Fruit fly (Drosophila melanogaster) whole organism, embryonic: ENCODE measurements around the gene CG14657.

Source experiments
- Adf1 ChIP-seq: fragments of 200-800 bp; sonication (Bioruptor generic); IDR thresholded peaks from 2 replicates; pipeline ENCODE4 v1.3.6; 2022; ENCODE audit warnings: missing biosample characterization, missing genetic modification characterization
- Antp ChIP-seq: fragments of 200-800 bp; sonication (Bioruptor generic); optimal IDR thresholded peaks from 3 replicates; lab custom pipeline; 2016; ENCODE audit warnings: missing biosample characterization, missing genetic modification characterization
- Bgb ChIP-seq: fragments of 200-800 bp; sonication (Bioruptor generic); IDR thresholded peaks from 2 replicates; pipeline ENCODE4 v1.3.6; 2022; ENCODE audit warnings: missing biosample characterization, missing genetic modification characterization; ENCODE audit not compliant: partially characterized antibody
- CG10654 ChIP-seq: fragments of 200-800 bp; sonication (Bioruptor generic); optimal IDR thresholded peaks from 2 replicates; lab custom pipeline; 2016; ENCODE audit warnings: missing biosample characterization, missing genetic modification characterization
- CG11085 ChIP-seq: fragments of 200-800 bp; sonication (Bioruptor generic); IDR thresholded peaks from 2 replicates; pipeline ENCODE4 v1.3.6; 2022; ENCODE audit warnings: missing biosample characterization, missing genetic modification characterization
- CG14014 ChIP-seq: fragments of 200-800 bp; sonication (Bioruptor generic); IDR thresholded peaks from 2 replicates; pipeline ENCODE4 v1.3.6; 2022; ENCODE audit warnings: missing biosample characterization, missing genetic modification characterization
- CG17829 ChIP-seq: fragments of 200-800 bp; optimal IDR thresholded peaks from 2 replicates; lab custom pipeline; 2019; ENCODE audit warnings: missing biosample characterization, mild to moderate bottlenecking, missing genetic modification characterization, moderate library complexity
- CG18011 ChIP-seq: fragments of 200-800 bp; sonication (Bioruptor generic); optimal IDR thresholded peaks from 2 replicates; lab custom pipeline; 2017; ENCODE audit warnings: missing biosample characterization, missing genetic modification characterization, mild to moderate bottlenecking, moderate library complexity, missing genotype
- CG2199 ChIP-seq: fragments of 200-800 bp; sonication (Bioruptor generic); IDR thresholded peaks from 3 replicates; pipeline ENCODE4 v1.3.6; 2022; ENCODE audit warnings: missing biosample characterization, missing genetic modification characterization
- CG3065 ChIP-seq: fragments of 200-800 bp; sonication (Bioruptor generic); optimal IDR thresholded peaks from 2 replicates; lab custom pipeline; 2016; ENCODE audit warnings: missing biosample characterization, missing genetic modification characterization
- CG31365 ChIP-seq: fragments of 200-800 bp; sonication (Bioruptor generic); optimal IDR thresholded peaks from 2 replicates; lab custom pipeline; 2018; ENCODE audit warnings: missing biosample characterization, mild to moderate bottlenecking, missing genetic modification characterization
- CG3281 ChIP-seq: fragments of 200-800 bp; sonication (Bioruptor generic); optimal IDR thresholded peaks from 3 replicates; lab custom pipeline; 2017; ENCODE audit warnings: missing biosample characterization, mild to moderate bottlenecking, missing genetic modification characterization
- CG4820 ChIP-seq: fragments of 200-800 bp; sonication (Bioruptor generic); optimal IDR thresholded peaks from 3 replicates; lab custom pipeline; 2016; ENCODE audit warnings: missing biosample characterization, missing genetic modification characterization
- CG6254 ChIP-seq: fragments of 200-800 bp; sonication (Bioruptor generic); optimal IDR thresholded peaks from 3 replicates; lab custom pipeline; 2017; ENCODE audit warnings: mild to moderate bottlenecking, missing biosample characterization, missing genetic modification reagents, missing genetic modification characterization
- CG6791 ChIP-seq: fragments of 200-800 bp; sonication (Bioruptor generic); IDR thresholded peaks from 3 replicates; pipeline ENCODE4 v1.3.6; 2022; ENCODE audit warnings: missing biosample characterization, missing genetic modification characterization; ENCODE audit not compliant: partially characterized antibody
- CG7556 ChIP-seq: fragments of 200-800 bp; sonication (Bioruptor generic); optimal IDR thresholded peaks from 2 replicates; lab custom pipeline; 2017; ENCODE audit warnings: missing biosample characterization, mild to moderate bottlenecking, missing genetic modification characterization
- CG8478 ChIP-seq: fragments of >200 bp; optimal IDR thresholded peaks from 2 replicates; lab custom pipeline; 2018
- CoRest ChIP-seq: fragments of 200-800 bp; sonication (Bioruptor generic); optimal IDR thresholded peaks from 3 replicates; lab custom pipeline; 2018; ENCODE audit warnings: missing biosample characterization, mild to moderate bottlenecking, missing genetic modification characterization, moderate library complexity
- D ChIP-seq, 2 experiments: fragments of 200-800 bp in 1 of 2; fragments of >200 bp in 1 of 2; sonication (Bioruptor generic) in 1 of 2; optimal IDR thresholded peaks; 2 replicates in 1 of 2; 3 replicates in 1 of 2; lab custom pipeline; 2017; ENCODE audit warnings: mild to moderate bottlenecking in 1 of 2, missing biosample characterization in 1 of 2, missing genetic modification characterization in 1 of 2, missing genetic modification reagents in 1 of 2
- Hey ChIP-seq: fragments of 200-800 bp; sonication (Bioruptor generic); optimal IDR thresholded peaks from 3 replicates; lab custom pipeline; 2018; ENCODE audit warnings: missing biosample characterization, mild to moderate bottlenecking, missing genetic modification characterization
- HmgD ChIP-seq: fragments of 200-800 bp; sonication (Bioruptor generic); optimal IDR thresholded peaks from 3 replicates; lab custom pipeline; 2016; ENCODE audit warnings: missing biosample characterization, missing genetic modification characterization
- HmgZ ChIP-seq: fragments of 200-800 bp; sonication (Bioruptor generic); optimal IDR thresholded peaks from 2 replicates; lab custom pipeline; 2018; ENCODE audit warnings: missing biosample characterization, mild to moderate bottlenecking, missing genetic modification characterization
- Kr ChIP-seq: fragments of 200-800 bp; sonication (Bioruptor generic); optimal IDR thresholded peaks from 2 replicates; lab custom pipeline; 2017; ENCODE audit warnings: missing biosample characterization, mild to moderate bottlenecking, missing genetic modification characterization
- NC2β ChIP-seq: fragments of 200-800 bp; sonication (Bioruptor generic); optimal IDR thresholded peaks from 2 replicates; lab custom pipeline; 2016; ENCODE audit warnings: missing biosample characterization, missing genetic modification characterization
- Opbp ChIP-seq: fragments of 200-800 bp; sonication (Bioruptor generic); IDR thresholded peaks from 3 replicates; pipeline ENCODE4 v1.3.6; 2022; ENCODE audit warnings: missing biosample characterization, missing genetic modification characterization; ENCODE audit not compliant: partially characterized antibody
- Ssrp ChIP-seq: fragments of 200-800 bp; sonication (Bioruptor generic); optimal IDR thresholded peaks from 2 replicates; lab custom pipeline; 2018; ENCODE audit warnings: missing biosample characterization, mild to moderate bottlenecking, missing genetic modification characterization, moderate library complexity
- Xbp1 ChIP-seq: fragments of 200-800 bp; sonication (Bioruptor generic); optimal IDR thresholded peaks from 3 replicates; lab custom pipeline; 2016; ENCODE audit warnings: missing biosample characterization, mild to moderate bottlenecking, missing genetic modification characterization
- ash1 ChIP-seq: fragments of 200-800 bp; sonication (Bioruptor generic); optimal IDR thresholded peaks from 2 replicates; lab custom pipeline; 2018; ENCODE audit warnings: missing biosample characterization, mild to moderate bottlenecking, missing genetic modification characterization
- ato ChIP-seq: fragments of 200-800 bp; sonication (Bioruptor generic); IDR thresholded peaks from 2 replicates; pipeline ENCODE4 v1.3.6; 2022; ENCODE audit warnings: missing biosample characterization, missing genetic modification characterization; ENCODE audit not compliant: partially characterized antibody
- bbx ChIP-seq: fragments of 200-800 bp; sonication (Bioruptor generic); IDR thresholded peaks from 2 replicates; pipeline ENCODE4 v1.3.6; 2022; ENCODE audit warnings: missing biosample characterization, missing genetic modification characterization; ENCODE audit not compliant: partially characterized antibody
- bigmax ChIP-seq: fragments of 200-800 bp; sonication (Bioruptor generic); optimal IDR thresholded peaks from 2 replicates; lab custom pipeline; 2018; ENCODE audit warnings: missing biosample characterization, mild to moderate bottlenecking, missing genetic modification characterization
- chif ChIP-seq, 2 experiments: fragments of 200-800 bp; sonication (Bioruptor generic); optimal IDR thresholded peaks; 3 replicates each; lab custom pipeline; 2016; ENCODE audit warnings: missing biosample characterization in 2 of 2, missing genetic modification characterization in 2 of 2
- danr ChIP-seq: fragments of 200-800 bp; sonication (Bioruptor generic); IDR thresholded peaks from 2 replicates; pipeline ENCODE4 v1.3.6; 2022; ENCODE audit warnings: missing biosample characterization, missing genetic modification characterization
- dpn ChIP-seq, 2 experiments: fragments of 200-800 bp; sonication (Bioruptor generic); optimal IDR thresholded peaks; 3 replicates each; lab custom pipeline; 2016; ENCODE audit warnings: missing biosample characterization in 2 of 2, missing genetic modification characterization in 2 of 2
- dysf ChIP-seq: fragments of 200-800 bp; sonication (Bioruptor generic); IDR thresholded peaks from 3 replicates; pipeline ENCODE4 v1.3.6; 2022; ENCODE audit warnings: missing biosample characterization, missing genetic modification characterization
- fd102C ChIP-seq: fragments of 200-800 bp; sonication (Bioruptor generic); optimal IDR thresholded peaks from 2 replicates; lab custom pipeline; 2018; ENCODE audit warnings: missing biosample characterization, mild to moderate bottlenecking, missing genetic modification characterization, moderate library complexity
- ham ChIP-seq: fragments of 200-800 bp; sonication (Bioruptor generic); IDR thresholded peaks from 2 replicates; pipeline ENCODE4 v1.3.6; 2022; ENCODE audit warnings: missing biosample characterization, missing genetic modification characterization
- jumu ChIP-seq: fragments of 200-800 bp; sonication (Bioruptor generic); optimal IDR thresholded peaks from 3 replicates; lab custom pipeline; 2016; ENCODE audit warnings: missing biosample characterization, missing genetic modification characterization
- klu ChIP-seq: fragments of 200-800 bp; sonication (Bioruptor generic); IDR thresholded peaks from 2 replicates; pipeline ENCODE4 v1.3.6; 2022; ENCODE audit warnings: missing biosample characterization, missing genetic modification characterization
- kni ChIP-seq: fragments of 200-800 bp; sonication (Bioruptor generic); optimal IDR thresholded peaks from 3 replicates; lab custom pipeline; 2017; ENCODE audit warnings: mild to moderate bottlenecking, missing biosample characterization, missing genetic modification reagents, missing genetic modification characterization
- lab ChIP-seq: fragments of 200-800 bp; sonication (Bioruptor generic); optimal IDR thresholded peaks from 3 replicates; lab custom pipeline; 2017; ENCODE audit warnings: missing biosample characterization, missing genetic modification characterization, mild to moderate bottlenecking, moderate library complexity, missing genetic modification reagents
- pros ChIP-seq: fragments of 200-800 bp; sonication (Bioruptor generic); optimal IDR thresholded peaks from 3 replicates; lab custom pipeline; 2019; ENCODE audit warnings: missing biosample characterization, mild to moderate bottlenecking, missing genetic modification characterization, moderate library complexity
- sens ChIP-seq: fragments of 200-800 bp; sonication (Bioruptor generic); peaks from one replicate; lab custom pipeline; 2016; ENCODE audit warnings: missing biosample characterization, missing genetic modification characterization
- sim ChIP-seq: fragments of 200-800 bp; sonication (Bioruptor generic); IDR thresholded peaks from 2 replicates; pipeline ENCODE4 v1.3.6; 2022; ENCODE audit warnings: missing biosample characterization, missing genetic modification characterization
- sima ChIP-seq: fragments of 200-800 bp; sonication (Bioruptor generic); optimal IDR thresholded peaks from 2 replicates; lab custom pipeline; 2016; ENCODE audit warnings: missing biosample characterization, missing genetic modification characterization
- sug ChIP-seq: fragments of 200-800 bp; optimal IDR thresholded peaks from 2 replicates; lab custom pipeline; 2019; ENCODE audit warnings: missing biosample characterization, mild to moderate bottlenecking, missing genetic modification characterization, moderate library complexity
- tna ChIP-seq: fragments of 200-800 bp; sonication (Bioruptor generic); IDR thresholded peaks from 2 replicates; pipeline ENCODE4 v1.3.6; 2022; ENCODE audit warnings: missing biosample characterization, missing genetic modification characterization; ENCODE audit not compliant: partially characterized antibody
- zf30C ChIP-seq: fragments of 200-800 bp; sonication (Bioruptor generic); optimal IDR thresholded peaks from 3 replicates; lab custom pipeline; 2018; ENCODE audit warnings: missing biosample characterization, mild to moderate bottlenecking, missing genetic modification characterization
- zfh1 ChIP-seq: fragments of 200-800 bp; sonication (Bioruptor generic); IDR thresholded peaks from 3 replicates; pipeline ENCODE4 v1.3.6; 2022; ENCODE audit warnings: missing biosample characterization, missing genetic modification characterization

CG14657 gene

DNA sequence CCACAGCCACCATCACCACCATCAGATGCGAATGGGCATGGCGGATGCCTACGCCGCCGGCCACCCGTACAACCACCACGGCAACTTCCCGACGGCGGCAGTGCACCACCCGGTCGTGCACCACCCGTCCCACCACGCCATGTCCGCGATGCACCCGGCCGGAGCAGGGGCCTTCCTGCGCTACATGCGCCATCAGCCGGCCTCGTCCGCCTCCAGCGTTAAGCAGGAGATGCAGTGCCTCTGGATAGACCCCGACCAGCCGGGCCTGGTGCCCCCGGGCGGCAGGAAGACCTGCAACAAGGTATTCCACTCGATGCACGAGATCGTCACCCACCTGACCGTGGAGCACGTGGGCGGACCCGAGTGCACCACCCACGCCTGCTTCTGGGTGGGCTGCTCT is 32.3 kb upstream of the CG14657 start (continued):
- TF ChIP-seq danr (GFP tag; lab: Robert Waterston, UW) (no peak), Xbp1 (GFP tag; lab: Kevin White, UChicago) (no peak), CG3281 (GFP tag; lab: Kevin White, UChicago) (no peak), zfh1 (0 out of 3 replicates have a peak, but pooled peaks have one; percentile 35), CG18011 (GFP tag; lab: Kevin White, UChicago) (no peak), klu (GFP tag; lab: Robert Waterston, UW) (no peak), Antp (no peak), Hey (no peak), bigmax (no peak)

DNA sequence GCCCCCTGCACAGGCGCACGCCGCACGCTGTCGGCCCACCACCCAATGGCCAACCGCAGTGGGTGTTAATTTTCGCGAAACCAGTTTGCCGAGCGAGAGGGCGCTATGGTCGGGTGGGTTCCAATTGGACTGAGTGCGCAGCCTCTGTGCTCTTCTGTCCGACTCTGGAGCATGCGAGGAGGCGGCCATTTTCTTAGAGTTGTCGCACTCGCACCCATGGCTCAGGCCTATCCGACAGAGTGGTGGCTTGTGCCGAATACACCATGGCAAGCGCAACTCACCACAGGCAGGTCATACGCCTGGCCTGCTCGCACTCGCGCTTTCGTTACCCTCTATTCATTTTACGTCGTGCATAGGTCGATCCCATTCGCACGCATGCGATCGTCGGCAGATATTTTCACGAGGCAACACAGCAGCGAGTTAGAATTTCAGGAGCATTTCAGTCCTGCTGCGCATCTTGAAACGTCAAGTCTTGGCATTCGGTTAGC is 31.2 kb upstream of the CG14657 start, which contains the start of gene opa:
Gene opa (plus strand): TSS at position 441 of the 488 bp plus-strand sequence.
- TF ChIP-seq sug (tag; lab: Kevin White, UChicago): no peak
- no peak for TF ChIP-seq sima (GFP tag; lab: Kevin White, UChicago)
- TF ChIP-seq ham (GFP tag; lab: Robert Waterston, UW): no peak
- TF ChIP-seq fd102C (GFP tag; lab: Kevin White, UChicago): peak; percentile 43
- 0 out of 2 replicates have a peak, but pooled peaks have one; percentile 28 for TF ChIP-seq sim (GFP tag; lab: Robert Waterston, UW)
- TF ChIP-seq ash1 (GFP tag; lab: Kevin White, UChicago): peak; percentile 36
- no peak for TF ChIP-seq CG31365 (tag; lab: Kevin White, UChicago)
- 0 out of 3 replicates have a peak, but pooled peaks have one; percentile 19 for TF ChIP-seq CG6791
- TF ChIP-seq CG4820: no peak
- peak; percentile 56; the same call in 1 of the 2 replicates for TF ChIP-seq tna (GFP tag; lab: Robert Waterston, UW)
- no peak for TF ChIP-seq dysf
- peak; percentile 57 for TF ChIP-seq ato
- peak in 1 of 2 experiments; percentile 9 for TF ChIP-seq chif (GFP tag; optimal IDR thresholded peaks at IDR 0.05; lab: Kevin White, UChicago)
- TF ChIP-seq Ssrp (tag; lab: Kevin White, UChicago): no peak
- no peak for TF ChIP-seq CG11085 (GFP tag; lab: Robert Waterston, UW)
- TF ChIP-seq bbx (GFP tag; lab: Robert Waterston, UW): peak; percentile 58
- no peak for TF ChIP-seq jumu (GFP tag; lab: Kevin White, UChicago)
- TF ChIP-seq CG6254 (GFP tag; lab: Kevin White, UChicago): no peak
- TF ChIP-seq Adf1 (GFP tag; lab: Robert Waterston, UW): peak; percentile 78
- TF ChIP-seq Opbp (GFP tag; lab: Robert Waterston, UW): peak; percentile 55; the same call in 2 of the 3 replicates
- peak; percentile 99 for TF ChIP-seq CG8478 (lab: Kevin White, UChicago)
- no peak for TF ChIP-seq CG10654 (GFP tag; lab: Kevin White, UChicago)
- TF ChIP-seq CG17829 (tag; lab: Kevin White, UChicago): peak; percentile 2
- TF ChIP-seq dpn (GFP tag; optimal IDR thresholded peaks at IDR 0.05; lab: Kevin White, UChicago): no peak
- no peak for TF ChIP-seq CG14014
- TF ChIP-seq kni: peak; percentile 59
- peak; percentile 49; the same call in 1 of the 3 replicates for TF ChIP-seq CG2199 (GFP tag; lab: Robert Waterston, UW)
- peak; percentile 95 for TF ChIP-seq D (optimal IDR thresholded peaks at IDR 0.05; lab: Kevin White, UChicago)
- no peak for TF ChIP-seq D (GFP tag; optimal IDR thresholded peaks at IDR 0.05; lab: Kevin White, UChicago)
- no peak for TF ChIP-seq zf30C (GFP tag; lab: Kevin White, UChicago)
- TF ChIP-seq pros (GFP tag; lab: Kevin White, UChicago): peak; percentile 26
- TF ChIP-seq lab (GFP tag; lab: Kevin White, UChicago): no peak
- TF ChIP-seq CG7556 (GFP tag; lab: Kevin White, UChicago): no peak
- TF ChIP-seq CoRest: peak; percentile 81
- TF ChIP-seq HmgD: peak; percentile 66
- TF ChIP-seq CG3065 (GFP tag; lab: Kevin White, UChicago): no peak
- peak; percentile 26 for TF ChIP-seq sens (GFP tag; lab: Kevin White, UChicago)
- TF ChIP-seq Bgb (GFP tag; lab: Robert Waterston, UW): peak; percentile 58; the same call in 1 of the 2 replicates
- peak; percentile 10 for TF ChIP-seq NC2β
- TF ChIP-seq Kr (GFP tag; lab: Kevin White, UChicago): peak; percentile 53
- peak; percentile 60 for TF ChIP-seq HmgZ (tag; lab: Kevin White, UChicago)
